Worm (Caenorhabditis elegans): ENCODE results near the gene glb-33.

- TF ChIP-seq aha-1 (tag), result peak; percentile 33
- TF ChIP-seq mdl-1 (tag; optimal IDR thresholded peaks at IDR 0.05), result no peak
- no peak for TF ChIP-seq lir-3 (tag; optimal IDR thresholded peaks at IDR 0.05)
- no peak for TF ChIP-seq hlh-30 (tag; optimal IDR thresholded peaks at IDR 0.05; ENCODE audit: insufficient read depth)
- TF ChIP-seq unc-39 (tag; optimal IDR thresholded peaks at IDR 0.05), result no peak
- no peak for TF ChIP-seq madf-9 (GFP tag; conservative IDR thresholded peaks at IDR 0.05)
- TF ChIP-seq nhr-102 (tag; optimal IDR thresholded peaks at IDR 0.05), result no peak
Measured at ce11 chrV:1326067-1326466, 25.9 kb upstream of the glb-33 start.

All from whole organism, L4 larva.